Worm (Caenorhabditis elegans) whole organism, L1 larva: ENCODE measurements around the gene F09G2.1.

Experiments
- ceh-82 ChIP-seq, 3 experiments: fragments of 150-350 bp in 1 of 3; sonication (generic microtip) in 2 of 3; optimal IDR thresholded peaks; 2 replicates each; lab custom pipeline; 2014 to 2017; ENCODE audit warnings: missing biosample characterization in 3 of 3, missing genetic modification characterization in 3 of 3
- fkh-10 ChIP-seq: sonication (generic microtip); optimal IDR thresholded peaks from 2 replicates; lab custom pipeline; 2017; ENCODE audit warnings: missing biosample characterization, missing genetic modification reagents, missing genetic modification characterization
- lin-13 ChIP-seq: fragments of 150-350 bp; optimal IDR thresholded peaks from 2 replicates; lab custom pipeline; 2014; ENCODE audit warnings: missing biosample characterization, missing genetic modification reagents, missing genetic modification characterization
- lsy-2 ChIP-seq, 2 experiments: fragments of 150-350 bp; optimal IDR thresholded peaks; 2 replicates each; lab custom pipeline; 2014; ENCODE audit warnings: missing biosample characterization in 2 of 2, missing genetic modification characterization in 2 of 2
- nhr-11 ChIP-seq: fragments of 150-350 bp; optimal IDR thresholded peaks from 2 replicates; lab custom pipeline; 2014; ENCODE audit warnings: missing biosample characterization, missing genetic modification characterization
- nhr-12 ChIP-seq: sonication (generic microtip); optimal IDR thresholded peaks from 2 replicates; lab custom pipeline; 2017; ENCODE audit warnings: missing biosample characterization, missing genetic modification characterization
- nhr-77 ChIP-seq: fragments of 150-350 bp; optimal IDR thresholded peaks from 2 replicates; lab custom pipeline; 2014; ENCODE audit warnings: missing biosample characterization, missing genetic modification characterization
- skn-1 ChIP-seq: fragments of 150-350 bp; optimal IDR thresholded peaks from 2 replicates; lab custom pipeline; 2014; ENCODE audit warnings: missing biosample characterization, missing genetic modification characterization

DNA sequence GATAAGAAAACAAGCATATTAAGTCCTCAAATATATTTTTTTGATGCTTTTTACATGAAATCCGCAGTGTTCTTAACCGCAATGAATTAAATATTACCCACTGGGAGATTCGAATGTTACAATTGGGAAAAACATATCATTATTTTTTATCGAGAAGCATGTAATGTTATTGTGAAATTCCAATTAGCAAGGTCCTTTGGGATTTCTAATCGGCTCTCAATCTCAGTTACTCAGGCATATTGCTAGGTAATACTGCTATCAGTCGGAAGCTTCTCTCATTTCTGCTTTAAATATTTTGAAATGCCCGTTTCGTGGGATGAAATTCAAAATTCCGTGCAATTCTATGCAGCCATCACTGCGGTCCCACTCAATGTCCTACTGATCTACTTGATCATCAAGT, 40.6 kb upstream of the F09G2.1 start, which contains the start of gene str-204:
- TF ChIP-seq ceh-82 (tag; optimal IDR thresholded peaks at IDR 0.05; lab: Kevin White, UChicago) (no peak), nhr-12 (tag; lab: Kevin White, UChicago) (no peak), nhr-77 (no peak), lin-13 (GFP tag; lab: Kevin White, UChicago) (no peak), nhr-11 (no peak), lsy-2 (tag; optimal IDR thresholded peaks at IDR 0.05; lab: Kevin White, UChicago) (no peak), fkh-10 (GFP tag; lab: Kevin White, UChicago) (no peak), skn-1 (tag; lab: Kevin White, UChicago) (no peak)
